Worm (Caenorhabditis elegans): ENCODE data around the gene alh-1.

alh-1 gene

DNA sequence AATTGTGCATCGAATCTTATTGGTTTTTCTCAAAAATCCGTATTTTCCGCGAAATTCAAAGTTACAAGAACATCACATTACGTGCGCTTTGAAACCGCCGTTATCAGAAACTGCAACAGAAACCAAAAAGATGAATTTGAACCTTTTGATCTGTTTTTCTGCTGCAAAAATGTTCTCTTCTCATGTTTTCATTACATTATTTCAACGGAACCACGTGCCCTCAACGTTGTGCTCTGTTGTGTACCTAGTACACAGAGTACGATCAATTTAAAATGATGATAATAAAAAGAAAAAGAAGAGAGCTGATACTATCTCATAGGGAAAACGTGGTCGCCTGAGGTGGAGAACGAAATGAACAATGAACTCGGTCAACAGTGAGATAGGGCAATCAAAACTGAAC, 498 bp downstream of the alh-1 start (continued):
- no peak for TF ChIP-seq ztf-18 (tag; optimal IDR thresholded peaks at IDR 0.05)
- TF ChIP-seq atf-7 (tag; optimal IDR thresholded peaks at IDR 0.05) = no peak
- TF ChIP-seq pbrm-1 (GFP tag; IDR thresholded peaks at IDR 0.05) = no peak
- TF ChIP-seq F23B12.7 (tag; optimal IDR thresholded peaks at IDR 0.05; ENCODE audit: insufficient read depth) = peak; percentile 15
- no peak for TF ChIP-seq mel-28 (tag; optimal IDR thresholded peaks at IDR 0.05; ENCODE audit: borderline replicate concordance)
- TF ChIP-seq snpc-4 (GFP tag; optimal IDR thresholded peaks at IDR 0.05) = no peak
- TF ChIP-seq snpc-4 (tag; optimal IDR thresholded peaks at IDR 0.05) = peak in 3 of 4 experiments; percentile 32 to 63 (median 51)
- no peak for TF ChIP-seq F55B11.4 (tag; optimal IDR thresholded peaks at IDR 0.05; ENCODE audit: borderline replicate concordance, insufficient read depth)
- no peak for TF ChIP-seq cebp-2 (GFP tag; IDR thresholded peaks at IDR 0.05)
- TF ChIP-seq nfya-2 (GFP tag; IDR thresholded peaks at IDR 0.05) = no peak
- no peak for TF ChIP-seq D2030.7 (GFP tag; IDR thresholded peaks at IDR 0.05)
- TF ChIP-seq Y67H2A.10 (GFP tag; conservative IDR thresholded peaks at IDR 0.05) = no peak
- no peak for TF ChIP-seq mes-4 (tag; optimal IDR thresholded peaks at IDR 0.05)
- TF ChIP-seq F22D6.2 (tag; optimal IDR thresholded peaks at IDR 0.05) = peak; percentile 76
- TF ChIP-seq Y95B8A.8 (GFP tag; IDR thresholded peaks at IDR 0.05) = no peak
- TF ChIP-seq ccch-3 (GFP tag; optimal IDR thresholded peaks at IDR 0.05) = no peak
- TF ChIP-seq sea-2 (GFP tag; IDR thresholded peaks at IDR 0.05) = no peak
- no peak for TF ChIP-seq rec-8 (tag; optimal IDR thresholded peaks at IDR 0.05)
- TF ChIP-seq snpc-3.4 (tag; optimal IDR thresholded peaks at IDR 0.05) = no peak
- TF ChIP-seq ztf-25 (GFP tag; IDR thresholded peaks at IDR 0.05) = no peak
- no peak for TF ChIP-seq bed-1 (GFP tag; IDR thresholded peaks at IDR 0.05)
- peak; percentile 45 for TF ChIP-seq attf-5 (GFP tag; optimal IDR thresholded peaks at IDR 0.05)
- TF ChIP-seq nfyb-1 (GFP tag; IDR thresholded peaks at IDR 0.05) = 0 out of 2 replicates have a peak, but pooled peaks have one; percentile 42
- no peak for TF ChIP-seq him-1 (tag; optimal IDR thresholded peaks at IDR 0.05)
- no peak for TF ChIP-seq xnd-1 (tag; optimal IDR thresholded peaks at IDR 0.05)
- TF ChIP-seq pha-4 (tag; optimal IDR thresholded peaks at IDR 0.05) = peak; percentile 78
- TF ChIP-seq lin-40 (tag; optimal IDR thresholded peaks at IDR 0.05) = peak; percentile 74
- no peak for TF ChIP-seq nfya-1 (tag; optimal IDR thresholded peaks at IDR 0.05; ENCODE audit: borderline replicate concordance, insufficient read depth)
- no peak for TF ChIP-seq ceh-40 (GFP tag; IDR thresholded peaks at IDR 0.05)
- TF ChIP-seq lin-35 (GFP tag; optimal IDR thresholded peaks at IDR 0.05) = peak in 1 of 3 experiments; percentile 14
- no peak for TF ChIP-seq nhr-27 (tag; optimal IDR thresholded peaks at IDR 0.05)
- TF ChIP-seq K11D2.4 (GFP tag; IDR thresholded peaks at IDR 0.05) = no peak
- TF ChIP-seq lag-1 (GFP tag; IDR thresholded peaks at IDR 0.05) = no peak
- TF ChIP-seq F10E7.11 (tag; optimal IDR thresholded peaks at IDR 0.05) = no peak
- TF ChIP-seq tbp1 (GFP tag; optimal IDR thresholded peaks at IDR 0.05) = peak; percentile 43
- peak; percentile 85 for TF ChIP-seq somi-1 (GFP tag; optimal IDR thresholded peaks at IDR 0.05)
- no peak for TF ChIP-seq ztf-6 (GFP tag; IDR thresholded peaks at IDR 0.05)
- TF ChIP-seq snpc-1.3 (tag; optimal IDR thresholded peaks at IDR 0.05; ENCODE audit: insufficient read depth) = no peak
- no peak for TF ChIP-seq gei-17 (GFP tag; optimal IDR thresholded peaks at IDR 0.05)
- no peak for TF ChIP-seq tbx-9 (tag; optimal IDR thresholded peaks at IDR 0.05; ENCODE audit: borderline replicate concordance)
- TF ChIP-seq madf-8 (GFP tag; conservative IDR thresholded peaks at IDR 0.05) = no peak
- TF ChIP-seq efl-1 (GFP tag; optimal IDR thresholded peaks at IDR 0.05) = no peak
- TF ChIP-seq lin-26 (GFP tag; IDR thresholded peaks at IDR 0.05) = no peak
- no peak for TF ChIP-seq nhr-90 (tag; optimal IDR thresholded peaks at IDR 0.05)
- no peak for TF ChIP-seq sdz-38 (tag; optimal IDR thresholded peaks at IDR 0.05)
- TF ChIP-seq cebp-1 (GFP tag; IDR thresholded peaks at IDR 0.05) = peak; percentile 33; the same call in 1 of the 2 replicates
- peak; percentile 61 for TF ChIP-seq cebp-1 (tag; optimal IDR thresholded peaks at IDR 0.05)
- no peak for TF ChIP-seq attf-3 (GFP tag; conservative IDR thresholded peaks at IDR 0.05)
- no peak for TF ChIP-seq egl-44 (GFP tag; IDR thresholded peaks at IDR 0.05)

Measured in whole organism, young adult.